Worm (Caenorhabditis elegans): ENCODE measurements around the gene T04C9.2.

DNA sequence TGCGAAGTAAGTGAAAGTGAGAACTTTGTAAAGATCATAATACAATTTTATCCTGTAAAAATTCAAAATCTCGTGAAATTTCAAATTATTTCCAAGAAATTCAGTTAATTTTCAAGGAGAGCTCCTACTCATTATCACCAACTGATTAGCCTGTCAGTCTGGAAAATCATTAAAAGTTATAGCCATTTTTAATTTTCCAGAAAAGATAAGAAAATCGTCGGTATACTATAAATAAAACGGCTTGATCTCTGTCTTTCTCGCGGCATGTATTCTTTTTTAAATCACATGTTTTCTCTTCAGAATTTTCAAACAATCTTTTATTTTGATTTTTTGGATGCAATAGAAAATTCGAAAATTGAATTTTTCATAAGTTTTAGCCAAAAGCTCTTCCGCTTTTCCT, 42.7 kb upstream of the T04C9.2 start:
- TF ChIP-seq mdl-1 (tag; optimal IDR thresholded peaks at IDR 0.05), result no peak
- TF ChIP-seq egl-27 (tag; optimal IDR thresholded peaks at IDR 0.05), result no peak
